Worm (Caenorhabditis elegans) whole organism, L1 larva: ENCODE data around the gene Y42H9AR.2.

Experiments used
- aha-1 ChIP-seq: fragments of 150-350 bp; optimal IDR thresholded peaks from 2 replicates; lab custom pipeline; 2014; ENCODE audit warnings: missing biosample characterization, missing genetic modification characterization
- ama-1 ChIP-seq: fragments of 150-350 bp; optimal IDR thresholded peaks from 2 replicates; lab custom pipeline; 2014
- dpl-1 ChIP-seq, 3 experiments: fragments of 150-350 bp in 2 of 3; sonication (generic microtip) in 1 of 3; optimal IDR thresholded peaks; 2 replicates each; lab custom pipeline; 2014 to 2017; ENCODE audit warnings: missing biosample characterization in 3 of 3, missing genetic modification characterization in 3 of 3, missing genetic modification reagents in 3 of 3
- egl-27 ChIP-seq, 2 experiments: fragments of 150-350 bp in 1 of 2; sonication (generic microtip); optimal IDR thresholded peaks; 3 replicates each; lab custom pipeline; 2017 to 2018; ENCODE audit warnings: missing biosample characterization in 2 of 2, missing genetic modification characterization in 2 of 2, missing genetic modification reagents in 2 of 2
- hlh-17 ChIP-seq: fragments of 200-800 bp; sonication (Bioruptor generic); optimal IDR thresholded peaks from 2 replicates; lab custom pipeline; 2018; ENCODE audit warnings: missing genetic modification characterization, mild to moderate bottlenecking, missing compliant biosample characterization, moderate library complexity, borderline replicate concordance
- jun-1 ChIP-seq: fragments of 150-350 bp; optimal IDR thresholded peaks from 2 replicates; lab custom pipeline; 2014; ENCODE audit warnings: missing biosample characterization, missing genetic modification reagents, missing genetic modification characterization
- nhr-11 ChIP-seq: fragments of 150-350 bp; optimal IDR thresholded peaks from 2 replicates; lab custom pipeline; 2014; ENCODE audit warnings: missing biosample characterization, missing genetic modification characterization
- nhr-237 ChIP-seq: fragments of 150-350 bp; optimal IDR thresholded peaks from 2 replicates; lab custom pipeline; 2014; ENCODE audit warnings: missing biosample characterization, missing genetic modification characterization
- sup-37 ChIP-seq: fragments of 200-800 bp; sonication (Bioruptor generic); optimal IDR thresholded peaks from 2 replicates; lab custom pipeline; 2018; ENCODE audit warnings: mild to moderate bottlenecking, missing genetic modification characterization, missing compliant biosample characterization

ce11 chrIV:8112646-8113045 is 12.9 kb downstream of the Y42H9AR.2 start:
- no peak for TF ChIP-seq nhr-237 (tag; lab: Kevin White, UChicago)
- TF ChIP-seq nhr-11 (tag; lab: Kevin White, UChicago): no peak
- no peak for TF ChIP-seq jun-1 (tag; lab: Kevin White, UChicago)
- no peak for TF ChIP-seq ama-1 (lab: Kevin White, UChicago)
- TF ChIP-seq egl-27 (tag; optimal IDR thresholded peaks at IDR 0.05; lab: Kevin White, UChicago): no peak
- TF ChIP-seq sup-37 (GFP tag; lab: Kevin White, UChicago): no peak
- TF ChIP-seq aha-1: no peak
- TF ChIP-seq hlh-17 (GFP tag; lab: Kevin White, UChicago): no peak
- peak; percentile 48 to 85 (median 77) for TF ChIP-seq dpl-1 (GFP tag; optimal IDR thresholded peaks at IDR 0.05; lab: Kevin White, UChicago)
